Fruit fly (Drosophila melanogaster) Kc167 (cell line): ENCODE measurements around the gene CG9568.

Experiments
- Myc ChIP-seq: fragments of >200 bp; optimal IDR thresholded peaks from 2 replicates; lab custom pipeline; 2017; ENCODE audit warnings: missing external identifiers
- Sin3A ChIP-seq: fragments of >200 bp; optimal IDR thresholded peaks from 2 replicates; lab custom pipeline; 2018; ENCODE audit warnings: missing external identifiers
- h ChIP-seq: fragments of >200 bp; optimal IDR thresholded peaks from 3 replicates; lab custom pipeline; 2018; ENCODE audit warnings: missing external identifiers
- insv ChIP-seq: fragments of >200 bp; optimal IDR thresholded peaks from 3 replicates; lab custom pipeline; 2018; ENCODE audit warnings: missing external identifiers
- psq ChIP-seq: fragments of >200 bp; optimal IDR thresholded peaks from 2 replicates; lab custom pipeline; 2017; ENCODE audit warnings: missing external identifiers
- ttk ChIP-seq: sonication (Bioruptor generic); optimal IDR thresholded peaks from 2 replicates; lab custom pipeline; 2017; ENCODE audit warnings: missing external identifiers

CG9568 gene

dm6 chr2L:8989037-8989591 is 21.3 kb upstream of the CG9568 start, which contains the start of gene rost:
Gene rost, minus strand, starts transcription at chr2L:8989539.
- TF ChIP-seq h (lab: Kevin White, UChicago) (no peak), ttk (lab: Kevin White, UChicago) (no peak), insv (no peak), Myc (no peak), psq (lab: Kevin White, UChicago) (no peak), Sin3A (no peak)

- TF ChIP-seq ttk (lab: Kevin White, UChicago) = no peak
- no peak for TF ChIP-seq psq (lab: Kevin White, UChicago)
- no peak for TF ChIP-seq insv
- TF ChIP-seq Myc = no peak
- no peak for TF ChIP-seq Sin3A
- TF ChIP-seq h (lab: Kevin White, UChicago) = no peak
These were observed 18.8 kb upstream of the CG9568 start, which contains the start of gene CG9555 for dm6 chr2L:8991583-8991982. Gene CG9555, plus strand, starts transcription at chr2L:8991735.

dm6 chr2L:8993650-8994441 is 16.5 kb upstream of the CG9568 start, which contains the start of gene CG17906:
Gene CG17906, plus strand, starts transcription at chr2L:8994391.
- TF ChIP-seq Myc = no peak
- TF ChIP-seq ttk (lab: Kevin White, UChicago) = no peak
- no peak for TF ChIP-seq Sin3A
- no peak for TF ChIP-seq psq (lab: Kevin White, UChicago)
- no peak for TF ChIP-seq h (lab: Kevin White, UChicago)
- TF ChIP-seq insv = no peak

dm6 chr2L:8997285-8997684 is 13.1 kb upstream of the CG9568 start, which contains the start of the genes alien and CG18661:
Gene alien, minus strand, starts transcription at chr2L:8997379.
Gene CG18661, plus strand, starts transcription at chr2L:8997605.
- TF ChIP-seq Sin3A (no peak), h (lab: Kevin White, UChicago) (no peak), Myc (no peak), ttk (lab: Kevin White, UChicago) (no peak), psq (lab: Kevin White, UChicago) (no peak), insv (no peak)

- TF ChIP-seq psq (lab: Kevin White, UChicago) (no peak), ttk (lab: Kevin White, UChicago) (no peak), Myc (no peak), h (lab: Kevin White, UChicago) (no peak), Sin3A (no peak)
These were observed 12.1 kb upstream of the CG9568 start, which contains the start of gene Try29F for dm6 chr2L:8998237-8998636. Gene Try29F, plus strand, starts transcription at chr2L:8998537.

- TF ChIP-seq ttk (lab: Kevin White, UChicago) (no peak), h (lab: Kevin White, UChicago) (no peak), Sin3A (no peak)
These were observed 1.3 kb downstream of the CG9568 start, which contains the start of gene CG13102 for dm6 chr2L:9011543-9012238. Gene CG13102, plus strand, starts transcription at chr2L:9012188.

dm6 chr2L:9013968-9014367 is 3.6 kb downstream of the CG9568 start, which contains the start of gene Rcd-1r:
Gene Rcd-1r, minus strand, starts transcription at chr2L:9014068.
- TF ChIP-seq psq (lab: Kevin White, UChicago) (no peak), ttk (lab: Kevin White, UChicago) (no peak), Sin3A (no peak), insv (no peak), Myc (no peak), h (lab: Kevin White, UChicago) (no peak)

- TF ChIP-seq Myc (no peak), h (lab: Kevin White, UChicago) (no peak), psq (lab: Kevin White, UChicago) (no peak), Sin3A (no peak), ttk (lab: Kevin White, UChicago) (no peak), insv (no peak)
These were observed 9.1 kb downstream of the CG9568 start for dm6 chr2L:9019438-9019837.

- TF ChIP-seq psq (lab: Kevin White, UChicago) (no peak), Myc (no peak)
These were observed 15.8 kb downstream of the CG9568 start for dm6 chr2L:9026157-9026556.

dm6 chr2L:9031736-9032135 is 21.4 kb downstream of the CG9568 start, which contains the start of gene CG9582:
Gene CG9582, minus strand, starts transcription at chr2L:9031836.
- TF ChIP-seq Sin3A (no peak), insv (no peak), psq (lab: Kevin White, UChicago) (no peak), h (lab: Kevin White, UChicago) (no peak), ttk (lab: Kevin White, UChicago) (no peak), Myc (no peak)
